Worm (Caenorhabditis elegans): ENCODE results near the gene Y60A3A.21.

ce11 chrV:19981832-19982462 is 29.8 kb upstream of the Y60A3A.21 start, which contains the start of gene Y60A3A.24:
- TF ChIP-seq med-1 (GFP tag; optimal IDR thresholded peaks at IDR 0.05; ENCODE audit: insufficient read depth) (no peak), ref-1 (GFP tag; conservative IDR thresholded peaks at IDR 0.05) (no peak), klf-2 (GFP tag; conservative IDR thresholded peaks at IDR 0.05) (no peak), ztf-23 (GFP tag; IDR thresholded peaks at IDR 0.05) (no peak), flt-1 (GFP tag; IDR thresholded peaks at IDR 0.05) (no peak), tab-1 (GFP tag; IDR thresholded peaks at IDR 0.05) (no peak)
